Worm (Caenorhabditis elegans) whole organism, L4/young adult: ENCODE results near the gene Y69A2AR.50.

Experiments
- W03F9.2 ChIP-seq: fragments of 150-350 bp; optimal IDR thresholded peaks from 2 replicates; lab custom pipeline; 2014; ENCODE audit warnings: missing biosample characterization, missing genetic modification characterization
- him-1 ChIP-seq: sonication (generic microtip); optimal IDR thresholded peaks from 2 replicates; lab custom pipeline; 2016; ENCODE audit warnings: missing genotype, missing genetic modification reagents, missing genetic modification characterization, missing compliant biosample characterization

- TF ChIP-seq him-1: no peak
- TF ChIP-seq W03F9.2: peak; percentile 10
Measured at ce11 chrIV:2607513-2608101, 45.4 kb downstream of the Y69A2AR.50 start, which contains the start of gene vamp-7.
